Fruit fly (Drosophila melanogaster) whole organism, embryonic: ENCODE measurements around the gene Arp8.

Experiments
- Bteb2 ChIP-seq: fragments of 200-800 bp; sonication (Bioruptor generic); optimal IDR thresholded peaks from 2 replicates; lab custom pipeline; 2016; ENCODE audit warnings: missing biosample characterization, missing genetic modification characterization
- CG10462 ChIP-seq: fragments of 200-800 bp; sonication (Bioruptor generic); optimal IDR thresholded peaks from 2 replicates; lab custom pipeline; 2016; ENCODE audit warnings: missing biosample characterization, missing genetic modification characterization
- CG10543 ChIP-seq: fragments of 200-800 bp; sonication (Bioruptor generic); optimal IDR thresholded peaks from 3 replicates; lab custom pipeline; 2017; ENCODE audit warnings: missing biosample characterization, mild to moderate bottlenecking, missing genetic modification characterization, moderate library complexity
- CG13296 ChIP-seq: fragments of 200-800 bp; sonication (Bioruptor generic); optimal IDR thresholded peaks from 3 replicates; lab custom pipeline; 2018; ENCODE audit warnings: missing biosample characterization, mild to moderate bottlenecking, missing genetic modification characterization
- CG15073 ChIP-seq: fragments of 200-800 bp; sonication (Bioruptor generic); optimal IDR thresholded peaks from 2 replicates; lab custom pipeline; 2016; ENCODE audit warnings: missing biosample characterization, missing genetic modification characterization
- CG15601 ChIP-seq: fragments of 200-800 bp; sonication (Bioruptor generic); optimal IDR thresholded peaks from 3 replicates; lab custom pipeline; 2019; ENCODE audit warnings: missing biosample characterization, mild to moderate bottlenecking, missing genetic modification characterization, moderate library complexity
- CG31441 ChIP-seq: fragments of 200-800 bp; sonication (Bioruptor generic); IDR thresholded peaks from 2 replicates; pipeline ENCODE4 v1.3.6; 2022; ENCODE audit warnings: missing biosample characterization, missing genetic modification characterization
- CG34224 ChIP-seq: fragments of 200-800 bp; sonication (Bioruptor generic); IDR thresholded peaks from 3 replicates; pipeline ENCODE4 v1.3.6; 2022; ENCODE audit warnings: missing biosample characterization, missing genetic modification characterization; ENCODE audit not compliant: partially characterized antibody
- CG3838 ChIP-seq: fragments of 200-800 bp; sonication (Bioruptor generic); optimal IDR thresholded peaks from 3 replicates; lab custom pipeline; 2016; ENCODE audit warnings: missing biosample characterization, missing genetic modification characterization
- CG4707 ChIP-seq: fragments of 200-800 bp; sonication (Bioruptor generic); optimal IDR thresholded peaks from 2 replicates; lab custom pipeline; 2018; ENCODE audit warnings: missing biosample characterization, mild to moderate bottlenecking, missing genetic modification characterization, moderate library complexity
- CG6175 ChIP-seq: fragments of 200-800 bp; sonication (Bioruptor generic); IDR thresholded peaks from 3 replicates; pipeline ENCODE4 v1.3.6; 2022; ENCODE audit warnings: missing biosample characterization, missing genetic modification characterization
- CG6654 ChIP-seq: fragments of 200-800 bp; sonication (Bioruptor generic); optimal IDR thresholded peaks from 2 replicates; lab custom pipeline; 2017; ENCODE audit warnings: missing biosample characterization, mild to moderate bottlenecking, missing genetic modification characterization
- CG9876 ChIP-seq: fragments of 200-800 bp; sonication (Bioruptor generic); optimal IDR thresholded peaks from 2 replicates; lab custom pipeline; 2016; ENCODE audit warnings: missing biosample characterization, missing genetic modification characterization
- CoRest ChIP-seq: fragments of 200-800 bp; sonication (Bioruptor generic); optimal IDR thresholded peaks from 3 replicates; lab custom pipeline; 2018; ENCODE audit warnings: missing biosample characterization, mild to moderate bottlenecking, missing genetic modification characterization, moderate library complexity
- Deaf1 ChIP-seq: fragments of 200-800 bp; optimal IDR thresholded peaks from 3 replicates; lab custom pipeline; 2019; ENCODE audit warnings: missing biosample characterization, mild to moderate bottlenecking, missing genetic modification characterization, moderate library complexity
- Dref ChIP-seq: fragments of 200-800 bp; sonication (Bioruptor generic); IDR thresholded peaks from 2 replicates; pipeline ENCODE4 v1.3.6; 2022; ENCODE audit warnings: missing biosample characterization, missing genetic modification characterization
- Ets97D ChIP-seq: fragments of 200-800 bp; sonication (Bioruptor generic); optimal IDR thresholded peaks from 3 replicates; lab custom pipeline; 2016; ENCODE audit warnings: missing biosample characterization, missing genetic modification characterization
- Gug ChIP-seq: fragments of 200-800 bp; sonication (Bioruptor generic); IDR thresholded peaks from 4 replicates; pipeline ENCODE4 v1.3.6; 2022; ENCODE audit warnings: missing biosample characterization, missing genetic modification characterization
- H15 ChIP-seq: fragments of 200-800 bp; sonication (Bioruptor generic); IDR thresholded peaks from 3 replicates; pipeline ENCODE4 v1.3.6; 2022; ENCODE audit warnings: missing biosample characterization, missing genetic modification characterization
- HHEX ChIP-seq: fragments of 200-800 bp; sonication (Bioruptor generic); optimal IDR thresholded peaks from 3 replicates; lab custom pipeline; 2017; ENCODE audit warnings: missing biosample characterization, mild to moderate bottlenecking, missing genetic modification characterization, missing genetic modification reagents
- Hr39 ChIP-seq: fragments of >200 bp; optimal IDR thresholded peaks from 2 replicates; lab custom pipeline; 2017
- Hr51 ChIP-seq, 2 experiments: fragments of 200-800 bp; sonication (Bioruptor generic); optimal IDR thresholded peaks; 2 replicates in 1 of 2; 3 replicates in 1 of 2; lab custom pipeline; 2016 to 2018; ENCODE audit warnings: missing biosample characterization in 2 of 2, missing genetic modification characterization in 2 of 2, mild to moderate bottlenecking in 1 of 2, moderate library complexity in 1 of 2
- MBD-R2 ChIP-seq: fragments of 200-800 bp; sonication (Bioruptor generic); IDR thresholded peaks from 2 replicates; pipeline ENCODE4 v1.3.6; 2022; ENCODE audit warnings: missing biosample characterization, missing genetic modification characterization
- NFAT ChIP-seq: fragments of 200-800 bp; sonication (Bioruptor generic); IDR thresholded peaks from 2 replicates; pipeline ENCODE4 v1.3.6; 2022; ENCODE audit warnings: missing biosample characterization, missing genetic modification characterization
- Neu2 ChIP-seq: fragments of 200-800 bp; sonication (Bioruptor generic); optimal IDR thresholded peaks from 3 replicates; lab custom pipeline; 2016; ENCODE audit warnings: missing biosample characterization, missing genetic modification characterization, borderline replicate concordance
- Nf-YA ChIP-seq: fragments of 200-800 bp; sonication (Bioruptor generic); IDR thresholded peaks from 2 replicates; pipeline ENCODE4 v1.3.6; 2022; ENCODE audit warnings: missing biosample characterization, missing genetic modification characterization
- Optix ChIP-seq: fragments of 200-800 bp; sonication (Bioruptor generic); IDR thresholded peaks from 3 replicates; pipeline ENCODE4 v1.3.6; 2022; ENCODE audit warnings: missing biosample characterization, missing genetic modification characterization
- Six4 ChIP-seq: fragments of 200-800 bp; sonication (Bioruptor generic); optimal IDR thresholded peaks from 2 replicates; lab custom pipeline; 2016; ENCODE audit warnings: missing biosample characterization, missing genetic modification characterization
- Sox102F ChIP-seq: fragments of 200-800 bp; sonication (Bioruptor generic); optimal IDR thresholded peaks from 2 replicates; lab custom pipeline; 2018; ENCODE audit warnings: missing biosample characterization, mild to moderate bottlenecking, missing genetic modification characterization, moderate library complexity
- Ssrp ChIP-seq: fragments of 200-800 bp; sonication (Bioruptor generic); optimal IDR thresholded peaks from 2 replicates; lab custom pipeline; 2018; ENCODE audit warnings: missing biosample characterization, mild to moderate bottlenecking, missing genetic modification characterization, moderate library complexity
- Xbp1 ChIP-seq: fragments of 200-800 bp; sonication (Bioruptor generic); optimal IDR thresholded peaks from 3 replicates; lab custom pipeline; 2016; ENCODE audit warnings: missing biosample characterization, mild to moderate bottlenecking, missing genetic modification characterization
- ato ChIP-seq: fragments of 200-800 bp; sonication (Bioruptor generic); IDR thresholded peaks from 2 replicates; pipeline ENCODE4 v1.3.6; 2022; ENCODE audit warnings: missing biosample characterization, missing genetic modification characterization; ENCODE audit not compliant: partially characterized antibody
- az2 ChIP-seq: fragments of 200-800 bp; sonication (Bioruptor generic); optimal IDR thresholded peaks from 3 replicates; lab custom pipeline; 2016; ENCODE audit warnings: missing biosample characterization, missing genetic modification characterization
- br ChIP-seq: fragments of >200 bp; optimal IDR thresholded peaks from 2 replicates; lab custom pipeline; 2017
- cad ChIP-seq: fragments of >200 bp; optimal IDR thresholded peaks from 2 replicates; lab custom pipeline; 2017; ENCODE audit warnings: missing biosample characterization, missing genetic modification characterization
- crol ChIP-seq: fragments of 200-800 bp; sonication (Bioruptor generic); IDR thresholded peaks from 2 replicates; pipeline ENCODE4 v1.3.6; 2022; ENCODE audit warnings: missing biosample characterization, missing genetic modification characterization
- dati ChIP-seq: fragments of 200-800 bp; sonication (Bioruptor generic); IDR thresholded peaks from 2 replicates; pipeline ENCODE4 v1.3.6; 2022; ENCODE audit warnings: missing biosample characterization, missing genetic modification characterization
- dimm ChIP-seq: fragments of 200-800 bp; sonication (Bioruptor generic); IDR thresholded peaks from 2 replicates; pipeline ENCODE4 v1.3.6; 2022; ENCODE audit warnings: missing biosample characterization, missing genetic modification characterization
- dpn ChIP-seq, 2 experiments: fragments of 200-800 bp; sonication (Bioruptor generic); optimal IDR thresholded peaks; 3 replicates each; lab custom pipeline; 2016; ENCODE audit warnings: missing biosample characterization in 2 of 2, missing genetic modification characterization in 2 of 2
- ftz-f1 ChIP-seq: fragments of 200-800 bp; sonication (Bioruptor generic); optimal IDR thresholded peaks from 2 replicates; lab custom pipeline; 2016; ENCODE audit warnings: missing biosample characterization, missing genetic modification characterization
- grau ChIP-seq: fragments of 200-800 bp; optimal IDR thresholded peaks from 3 replicates; lab custom pipeline; 2019; ENCODE audit warnings: missing biosample characterization, mild to moderate bottlenecking, missing genetic modification characterization, moderate library complexity
- h ChIP-seq: fragments of >200 bp; optimal IDR thresholded peaks from 2 replicates; lab custom pipeline; 2017
- lov ChIP-seq, 2 experiments: fragments of 200-800 bp in 1 of 2; fragments of >200 bp in 1 of 2; sonication (Bioruptor generic) in 1 of 2; IDR thresholded peaks in 1 of 2; optimal IDR thresholded peaks in 1 of 2; 2 replicates in 1 of 2; 3 replicates in 1 of 2; pipeline versions ENCODE4 v1.3.6 to Lab custom; 2017 to 2022; ENCODE audit warnings: missing biosample characterization in 1 of 2, missing genetic modification characterization in 1 of 2
- org-1 ChIP-seq: fragments of 200-800 bp; sonication (Bioruptor generic); optimal IDR thresholded peaks from 2 replicates; lab custom pipeline; 2017; ENCODE audit warnings: missing biosample characterization, missing genetic modification characterization
- pb ChIP-seq: fragments of 200-800 bp; sonication (Bioruptor generic); optimal IDR thresholded peaks from 3 replicates; lab custom pipeline; 2016; ENCODE audit warnings: missing biosample characterization, missing genetic modification characterization
- pfk ChIP-seq: fragments of 200-800 bp; sonication (Bioruptor generic); optimal IDR thresholded peaks from 2 replicates; lab custom pipeline; 2018; ENCODE audit warnings: missing biosample characterization, mild to moderate bottlenecking, missing genetic modification characterization, moderate library complexity
- ranshi ChIP-seq: fragments of 200-800 bp; sonication (Bioruptor generic); IDR thresholded peaks from 2 replicates; pipeline ENCODE4 v1.3.6; 2022; ENCODE audit warnings: missing biosample characterization, missing genetic modification characterization
- seq ChIP-seq: fragments of 200-800 bp; sonication (Bioruptor generic); IDR thresholded peaks from 2 replicates; pipeline ENCODE4 v1.3.6; 2022; ENCODE audit warnings: missing biosample characterization, missing genetic modification characterization
- stc ChIP-seq: fragments of 200-800 bp; sonication (Bioruptor generic); IDR thresholded peaks from 2 replicates; pipeline ENCODE4 v1.3.6; 2022; ENCODE audit warnings: missing biosample characterization, missing genetic modification characterization
- tgo ChIP-seq: fragments of 200-800 bp; sonication (Bioruptor generic); IDR thresholded peaks from 3 replicates; pipeline ENCODE4 v1.3.6; 2022; ENCODE audit warnings: missing biosample characterization, missing genetic modification characterization

Arp8 gene

DNA sequence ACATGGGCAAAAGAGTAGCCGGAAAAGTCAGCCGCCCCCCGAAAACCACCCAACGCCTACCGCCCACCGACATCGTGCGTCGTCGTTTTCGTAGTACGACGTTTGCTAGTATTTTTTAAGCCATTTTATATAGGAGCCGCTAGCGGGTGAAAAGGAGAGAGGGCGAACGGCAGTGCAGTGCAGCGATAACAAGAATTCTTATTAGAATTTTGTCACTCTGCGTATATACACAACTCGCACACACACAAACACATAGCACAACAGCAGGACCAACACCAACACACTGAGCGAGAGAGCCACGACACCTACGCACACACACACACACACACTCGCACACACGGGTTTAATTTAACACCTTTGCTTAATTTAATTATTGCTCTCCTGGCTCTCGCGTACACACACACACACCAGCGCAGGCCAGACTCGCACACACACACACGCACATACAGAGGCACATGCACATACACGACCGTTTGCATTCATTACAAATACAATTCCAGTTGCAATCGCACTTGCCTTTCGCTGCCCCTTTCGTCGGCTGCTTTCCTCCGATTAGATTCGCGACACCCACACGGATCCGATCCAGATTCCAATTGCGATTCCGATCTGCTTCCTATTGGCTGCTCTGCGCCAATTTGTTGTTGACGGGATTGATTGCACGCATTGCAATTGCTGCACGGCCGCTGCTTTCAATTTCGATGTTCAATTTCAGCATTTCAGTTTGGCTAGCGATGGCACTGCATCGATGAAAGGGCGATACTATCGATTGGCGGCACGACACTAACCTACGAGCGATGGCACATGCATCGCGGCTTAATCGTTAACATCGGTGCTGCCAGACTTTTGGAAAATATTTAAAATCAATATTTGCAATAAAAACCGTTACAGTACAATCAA lies 33.5 kb downstream of the Arp8 start, which contains the start of gene Socs16D (continued):
- TF ChIP-seq h (lab: Kevin White, UChicago) (no peak), Ets97D (GFP tag; lab: Kevin White, UChicago) (peak; percentile 88), Xbp1 (GFP tag; lab: Kevin White, UChicago) (peak; percentile 35), dimm (GFP tag; lab: Robert Waterston, UW) (no peak), grau (peak; percentile 32), H15 (GFP tag; lab: Robert Waterston, UW) (no peak), MBD-R2 (GFP tag; lab: Robert Waterston, UW) (peak; percentile 51), Ssrp (no peak), CG6654 (no peak), pb (GFP tag; lab: Kevin White, UChicago) (peak; percentile 35), Six4 (GFP tag; lab: Kevin White, UChicago) (no peak), Neu2 (GFP tag; lab: Kevin White, UChicago) (no peak), CG10462 (peak; percentile 13), CG31441 (no peak), stc (no peak), ato (GFP tag; lab: Robert Waterston, UW) (peak; percentile 97), org-1 (GFP tag; lab: Kevin White, UChicago) (no peak), crol (GFP tag; lab: Robert Waterston, UW) (peak; percentile 65), CG15601 (peak; percentile 100), CG3838 (no peak), lov (optimal IDR thresholded peaks at IDR 0.05; lab: Kevin White, UChicago) (no peak), lov (GFP tag; IDR thresholded peaks at IDR 0.05; lab: Robert Waterston, UW) (no peak), CG15073 (GFP tag; lab: Kevin White, UChicago) (no peak), NFAT (GFP tag; lab: Robert Waterston, UW) (peak; percentile 38; the same call in 1 of the 2 replicates), CG6175 (GFP tag; lab: Robert Waterston, UW) (0 out of 3 replicates have a peak, but pooled peaks have one; percentile 31), CG34224 (GFP tag; lab: Robert Waterston, UW) (peak; percentile 96), CG10543 (GFP tag; lab: Kevin White, UChicago) (no peak), ranshi (GFP tag; lab: Robert Waterston, UW) (no peak), Sox102F (GFP tag; lab: Kevin White, UChicago) (no peak), CG13296 (GFP tag; lab: Kevin White, UChicago) (peak; percentile 34), dpn (GFP tag; optimal IDR thresholded peaks at IDR 0.05; lab: Kevin White, UChicago) (peak; percentile 57 to 59), cad (no peak), Gug (GFP tag; lab: Robert Waterston, UW) (peak; percentile 70; the same call in 2 of the 4 replicates), pfk (peak; percentile 39), CG4707 (GFP tag; lab: Kevin White, UChicago) (no peak), ftz-f1 (no peak), br (lab: Kevin White, UChicago) (no peak), Dref (GFP tag; lab: Robert Waterston, UW) (peak; percentile 95), Optix (GFP tag; lab: Robert Waterston, UW) (no peak), CG9876 (GFP tag; lab: Kevin White, UChicago) (peak; percentile 54), Nf-YA (no peak), Deaf1 (tag; lab: Kevin White, UChicago) (peak; percentile 86), dati (no peak), Hr39 (no peak), Bteb2 (GFP tag; lab: Kevin White, UChicago) (peak; percentile 41), tgo (GFP tag; lab: Robert Waterston, UW) (no peak), Hr51 (GFP tag; optimal IDR thresholded peaks at IDR 0.05; lab: Kevin White, UChicago) (peak in 1 of 2 experiments; percentile 56), seq (GFP tag; lab: Robert Waterston, UW) (no peak), CoRest (peak; percentile 69), az2 (GFP tag; lab: Kevin White, UChicago) (no peak), HHEX (no peak)
